Worm (Caenorhabditis elegans) whole organism, early embryonic: ENCODE data around the gene ZK105.1.

Experiments used
- F13C5.2 ChIP-seq: sonication (generic microtip); optimal IDR thresholded peaks from 2 replicates; lab custom pipeline; 2017; ENCODE audit warnings: mild to moderate bottlenecking, missing genetic modification characterization, inconsistent platforms, missing compliant biosample characterization
- ama-1 ChIP-seq: fragments of 150-350 bp; optimal IDR thresholded peaks from 2 replicates; lab custom pipeline; 2014
- ceh-13 ChIP-seq: fragments of 200-800 bp; sonication (Bioruptor generic); optimal IDR thresholded peaks from 2 replicates; lab custom pipeline; 2018; ENCODE audit warnings: mild to moderate bottlenecking, missing genetic modification characterization, missing compliant biosample characterization
- ets-7 ChIP-seq: sonication (generic microtip); optimal IDR thresholded peaks from 2 replicates; lab custom pipeline; 2016; ENCODE audit warnings: missing genotype, missing genetic modification characterization, missing compliant biosample characterization
- hmbx-1 ChIP-seq: sonication (generic microtip); optimal IDR thresholded peaks from 2 replicates; lab custom pipeline; 2016; ENCODE audit warnings: mild to moderate bottlenecking, missing genetic modification characterization, missing compliant biosample characterization
- scrt-1 ChIP-seq: fragments of 200-800 bp; sonication (Bioruptor generic); IDR thresholded peaks from 2 replicates; pipeline ENCODE4 v1.3.6; 2022; ENCODE audit warnings: missing genetic modification characterization, missing compliant biosample characterization
- tbx-11 ChIP-seq: fragments of 200-800 bp; sonication (Bioruptor generic); IDR thresholded peaks from 2 replicates; pipeline ENCODE4 v1.3.6; 2022; ENCODE audit warnings: missing genetic modification characterization, missing compliant biosample characterization
- tbx-37 ChIP-seq: fragments of 200-800 bp; sonication (Bioruptor generic); conservative IDR thresholded peaks from 2 replicates; pipeline ENCODE4 v1.3.6; 2022; ENCODE audit warnings: missing genetic modification reagents, missing genetic modification characterization, missing compliant biosample characterization
- tra-4 ChIP-seq: sonication (generic microtip); optimal IDR thresholded peaks from 2 replicates; lab custom pipeline; 2017; ENCODE audit warnings: missing genetic modification characterization, missing compliant biosample characterization

DNA sequence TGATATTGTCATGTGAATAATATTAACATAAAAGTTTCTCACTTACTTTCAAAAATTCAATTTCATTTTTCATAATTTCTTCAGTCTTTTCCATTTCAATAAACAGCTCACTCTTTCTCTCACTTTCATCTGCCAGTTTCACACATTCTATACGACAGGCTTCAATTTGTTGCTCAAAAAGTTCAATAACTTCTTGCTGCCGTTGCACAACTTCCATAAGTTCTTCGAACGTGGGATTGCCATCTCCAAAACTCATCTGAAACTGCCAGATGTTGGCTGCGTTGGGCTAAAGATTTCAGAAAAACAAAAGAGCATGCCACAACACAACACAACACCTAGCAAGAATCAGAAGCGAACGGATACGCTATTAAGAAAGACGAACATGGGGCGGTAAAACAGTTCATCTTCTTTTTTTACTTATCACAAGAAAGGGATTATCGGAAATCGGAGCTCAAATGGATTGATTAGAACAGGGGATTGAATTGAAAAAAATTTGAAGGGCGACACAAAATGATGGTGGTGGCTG is 19.5 kb downstream of the ZK105.1 start:
- TF ChIP-seq ama-1 (lab: Kevin White, UChicago) (no peak), F13C5.2 (tag; lab: Kevin White, UChicago) (no peak), scrt-1 (GFP tag; lab: Robert Waterston, UW) (no peak), ets-7 (tag; lab: Kevin White, UChicago) (no peak), tbx-11 (GFP tag; lab: Robert Waterston, UW) (no peak), tbx-37 (no peak), hmbx-1 (tag; lab: Kevin White, UChicago) (no peak), tra-4 (no peak), ceh-13 (GFP tag; lab: Kevin White, UChicago) (no peak)
